Worm (Caenorhabditis elegans): Measurements from ENCODE around the gene grl-10.

DNA sequence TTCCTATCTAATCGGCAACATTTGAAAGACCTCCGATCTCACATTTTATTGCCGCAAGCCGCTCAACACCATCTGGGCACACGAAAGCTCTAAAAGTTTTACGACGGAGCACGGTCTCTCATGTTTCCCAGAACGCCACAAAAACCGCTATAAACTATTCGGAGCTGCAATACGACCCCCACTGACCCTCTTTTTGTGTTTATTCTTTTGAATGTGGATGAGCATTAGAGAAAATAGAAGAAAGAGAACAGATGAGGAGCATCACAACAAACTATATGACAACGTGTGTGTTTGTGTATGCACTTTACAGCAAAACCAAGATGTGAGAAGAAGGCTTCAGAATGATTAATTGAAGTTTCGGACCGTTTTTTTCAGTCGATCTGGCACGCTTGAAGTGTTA lies 49.8 kb downstream of the grl-10 start:
- no peak for TF ChIP-seq cey-2 (tag; optimal IDR thresholded peaks at IDR 0.05; ENCODE audit: borderline replicate concordance, insufficient read depth)
- TF ChIP-seq ZK546.5 (tag; optimal IDR thresholded peaks at IDR 0.05) = no peak
- no peak for TF ChIP-seq ztf-7 (tag; optimal IDR thresholded peaks at IDR 0.05)
- no peak for TF ChIP-seq nhr-77 (tag; optimal IDR thresholded peaks at IDR 0.05)
- no peak for TF ChIP-seq Y105C5A.15 (GFP tag; IDR thresholded peaks at IDR 0.05)
- no peak for TF ChIP-seq ztf-11 (tag; optimal IDR thresholded peaks at IDR 0.05)
- no peak for TF ChIP-seq nhr-102 (tag; optimal IDR thresholded peaks at IDR 0.05)
- TF ChIP-seq spr-3 (GFP tag; optimal IDR thresholded peaks at IDR 0.05) = no peak
- no peak for TF ChIP-seq lsy-2 (tag; optimal IDR thresholded peaks at IDR 0.05)
- TF ChIP-seq attf-4 (tag; optimal IDR thresholded peaks at IDR 0.05) = no peak
- TF ChIP-seq mep-1 (tag; optimal IDR thresholded peaks at IDR 0.05) = no peak
- TF ChIP-seq ctbp-1 (GFP tag; IDR thresholded peaks at IDR 0.05) = no peak
